Fruit fly (Drosophila melanogaster) whole organism, embryonic: Measurements from ENCODE around the gene Uro.

ENCODE experiments used
- Atf6 ChIP-seq: fragments of 200-800 bp; sonication (Bioruptor generic); IDR thresholded peaks from 2 replicates; pipeline ENCODE4 v1.3.6; 2022; ENCODE audit warnings: missing biosample characterization, missing genetic modification characterization
- Blimp-1 ChIP-seq: fragments of 200-800 bp; sonication (Bioruptor generic); optimal IDR thresholded peaks from 3 replicates; lab custom pipeline; 2018; ENCODE audit warnings: missing biosample characterization, missing genetic modification characterization, mild to moderate bottlenecking, moderate library complexity, missing genetic modification reagents
- CG10321 ChIP-seq: fragments of 200-800 bp; sonication (Bioruptor generic); IDR thresholded peaks from 2 replicates; pipeline ENCODE4 v1.3.6; 2022; ENCODE audit warnings: missing biosample characterization, missing genetic modification characterization
- CG11085 ChIP-seq: fragments of 200-800 bp; sonication (Bioruptor generic); IDR thresholded peaks from 2 replicates; pipeline ENCODE4 v1.3.6; 2022; ENCODE audit warnings: missing biosample characterization, missing genetic modification characterization
- CG11456 ChIP-seq: fragments of 200-800 bp; sonication (Bioruptor generic); IDR thresholded peaks from 3 replicates; pipeline ENCODE4 v1.3.6; 2022; ENCODE audit warnings: missing biosample characterization, missing genetic modification characterization
- CG11695 ChIP-seq: fragments of 200-800 bp; sonication (Bioruptor generic); IDR thresholded peaks from 3 replicates; pipeline ENCODE4 v1.3.6; 2022; ENCODE audit warnings: missing biosample characterization, missing genetic modification characterization
- CG13624 ChIP-seq: fragments of 200-800 bp; sonication (Bioruptor generic); optimal IDR thresholded peaks from 2 replicates; lab custom pipeline; 2016; ENCODE audit warnings: missing biosample characterization, missing genetic modification characterization
- CG14050 ChIP-seq: fragments of 200-800 bp; sonication (Bioruptor generic); IDR thresholded peaks from 3 replicates; pipeline ENCODE4 v1.3.6; 2022; ENCODE audit warnings: missing biosample characterization, missing genetic modification characterization
- CG15601 ChIP-seq: fragments of 200-800 bp; sonication (Bioruptor generic); optimal IDR thresholded peaks from 3 replicates; lab custom pipeline; 2019; ENCODE audit warnings: missing biosample characterization, mild to moderate bottlenecking, missing genetic modification characterization, moderate library complexity
- CG30020 ChIP-seq: fragments of 200-800 bp; optimal IDR thresholded peaks from 2 replicates; lab custom pipeline; 2019; ENCODE audit warnings: missing biosample characterization, mild to moderate bottlenecking, missing genetic modification characterization, moderate library complexity
- CG33557 ChIP-seq: fragments of 200-800 bp; sonication (Bioruptor generic); optimal IDR thresholded peaks from 2 replicates; lab custom pipeline; 2019; ENCODE audit warnings: missing biosample characterization, mild to moderate bottlenecking, missing genetic modification characterization, moderate library complexity
- CG34376 ChIP-seq: fragments of 200-800 bp; sonication (Bioruptor generic); optimal IDR thresholded peaks from 2 replicates; lab custom pipeline; 2018; ENCODE audit warnings: missing biosample characterization, mild to moderate bottlenecking, missing genetic modification characterization
- CG6765 ChIP-seq: fragments of 200-800 bp; sonication (Bioruptor generic); optimal IDR thresholded peaks from 3 replicates; lab custom pipeline; 2017; ENCODE audit warnings: missing biosample characterization, mild to moderate bottlenecking, missing genetic modification characterization
- CG6791 ChIP-seq: fragments of 200-800 bp; sonication (Bioruptor generic); IDR thresholded peaks from 3 replicates; pipeline ENCODE4 v1.3.6; 2022; ENCODE audit warnings: missing biosample characterization, missing genetic modification characterization; ENCODE audit not compliant: partially characterized antibody
- CG8478 ChIP-seq: fragments of >200 bp; optimal IDR thresholded peaks from 2 replicates; lab custom pipeline; 2018
- CG9727 ChIP-seq: fragments of 200-800 bp; sonication (Bioruptor generic); optimal IDR thresholded peaks from 3 replicates; lab custom pipeline; 2017; ENCODE audit warnings: missing biosample characterization, mild to moderate bottlenecking, missing genetic modification characterization
- Deaf1 ChIP-seq: fragments of 200-800 bp; optimal IDR thresholded peaks from 3 replicates; lab custom pipeline; 2019; ENCODE audit warnings: missing biosample characterization, mild to moderate bottlenecking, missing genetic modification characterization, moderate library complexity
- Dip3 ChIP-seq: fragments of 200-800 bp; sonication (Bioruptor generic); optimal IDR thresholded peaks from 3 replicates; lab custom pipeline; 2016; ENCODE audit warnings: missing biosample characterization, missing genetic modification characterization
- E2f1 ChIP-seq: fragments of 200-800 bp; sonication (Bioruptor generic); IDR thresholded peaks from 2 replicates; pipeline ENCODE4 v1.3.6; 2022; ENCODE audit warnings: missing biosample characterization, missing genetic modification characterization
- GATAe ChIP-seq: fragments of 200-800 bp; sonication (Bioruptor generic); conservative IDR thresholded peaks from 2 replicates; pipeline ENCODE4 v1.3.6; 2022; ENCODE audit warnings: missing biosample characterization, missing genetic modification characterization
- Hr39 ChIP-seq: fragments of >200 bp; optimal IDR thresholded peaks from 2 replicates; lab custom pipeline; 2017
- Hr78 ChIP-seq, 2 experiments: fragments of 200-800 bp in 1 of 2; fragments of >200 bp in 1 of 2; sonication (Bioruptor generic) in 1 of 2; optimal IDR thresholded peaks; 2 replicates each; lab custom pipeline; 2017 to 2019; ENCODE audit warnings: missing biosample characterization in 2 of 2, missing genetic modification characterization in 2 of 2, mild to moderate bottlenecking in 1 of 2, moderate library complexity in 1 of 2
- Max ChIP-seq: fragments of 200-800 bp; sonication (Bioruptor generic); optimal IDR thresholded peaks from 2 replicates; lab custom pipeline; 2016; ENCODE audit warnings: missing biosample characterization, mild to moderate bottlenecking, missing genetic modification characterization
- Oli ChIP-seq: fragments of 200-800 bp; sonication (Bioruptor generic); optimal IDR thresholded peaks from 2 replicates; lab custom pipeline; 2018; ENCODE audit warnings: missing biosample characterization, mild to moderate bottlenecking, missing genetic modification characterization, moderate library complexity
- Rfx ChIP-seq: fragments of 200-800 bp; sonication (Bioruptor generic); IDR thresholded peaks from 2 replicates; pipeline ENCODE4 v1.3.6; 2022; ENCODE audit warnings: missing biosample characterization, missing genetic modification characterization
- Rx ChIP-seq: fragments of 200-800 bp; sonication (Bioruptor generic); IDR thresholded peaks from 2 replicates; pipeline ENCODE4 v1.3.6; 2022; ENCODE audit warnings: missing biosample characterization, missing genetic modification characterization
- Ssrp ChIP-seq: fragments of 200-800 bp; sonication (Bioruptor generic); optimal IDR thresholded peaks from 2 replicates; lab custom pipeline; 2018; ENCODE audit warnings: missing biosample characterization, mild to moderate bottlenecking, missing genetic modification characterization, moderate library complexity
- abd-A ChIP-seq: fragments of 200-800 bp; sonication (Bioruptor generic); optimal IDR thresholded peaks from 3 replicates; lab custom pipeline; 2019; ENCODE audit warnings: missing biosample characterization, mild to moderate bottlenecking, missing genetic modification characterization, moderate library complexity
- ara ChIP-seq: fragments of 200-800 bp; sonication (Bioruptor generic); IDR thresholded peaks from 2 replicates; pipeline ENCODE4 v1.3.6; 2022; ENCODE audit warnings: missing biosample characterization, missing genetic modification characterization
- az2 ChIP-seq: fragments of 200-800 bp; sonication (Bioruptor generic); optimal IDR thresholded peaks from 3 replicates; lab custom pipeline; 2016; ENCODE audit warnings: missing biosample characterization, missing genetic modification characterization
- caup ChIP-seq: fragments of 200-800 bp; sonication (Bioruptor generic); optimal IDR thresholded peaks from 3 replicates; lab custom pipeline; 2017; ENCODE audit warnings: missing biosample characterization, mild to moderate bottlenecking, missing genetic modification characterization, moderate library complexity; ENCODE audit not compliant: severe bottlenecking
- en ChIP-seq: fragments of 200-800 bp; sonication (Bioruptor generic); optimal IDR thresholded peaks from 2 replicates; lab custom pipeline; 2016; ENCODE audit warnings: missing biosample characterization, missing genetic modification characterization
- fd3F ChIP-seq: fragments of 200-800 bp; sonication (Bioruptor generic); optimal IDR thresholded peaks from 2 replicates; lab custom pipeline; 2018; ENCODE audit warnings: missing biosample characterization, mild to moderate bottlenecking, missing genetic modification characterization, moderate library complexity
- gce ChIP-seq: fragments of 200-800 bp; sonication (Bioruptor generic); IDR thresholded peaks from 3 replicates; pipeline ENCODE4 v1.3.6; 2022; ENCODE audit warnings: missing biosample characterization, missing genetic modification characterization
- gcm ChIP-seq: fragments of 200-800 bp; sonication (Bioruptor generic); optimal IDR thresholded peaks from 2 replicates; lab custom pipeline; 2019; ENCODE audit warnings: missing biosample characterization, mild to moderate bottlenecking, missing genetic modification characterization, moderate library complexity
- kay ChIP-seq: fragments of 200-800 bp; sonication (Bioruptor generic); optimal IDR thresholded peaks from 2 replicates; lab custom pipeline; 2016; ENCODE audit warnings: missing biosample characterization, missing genetic modification characterization
- lbe ChIP-seq: fragments of 200-800 bp; sonication (Bioruptor generic); optimal IDR thresholded peaks from 2 replicates; lab custom pipeline; 2016; ENCODE audit warnings: missing biosample characterization, mild to moderate bottlenecking, missing genetic modification characterization
- lola ChIP-seq, 3 experiments: fragments of >200 bp in 2 of 3; fragments of 200-800 bp in 1 of 3; sonication (Bioruptor generic) in 1 of 3; optimal IDR thresholded peaks; 2 replicates each; lab custom pipeline; 2017 to 2019; ENCODE audit warnings: missing biosample characterization in 3 of 3, missing genetic modification characterization in 3 of 3, mild to moderate bottlenecking in 1 of 3, moderate library complexity in 1 of 3
- lov ChIP-seq, 2 experiments: fragments of 200-800 bp in 1 of 2; fragments of >200 bp in 1 of 2; sonication (Bioruptor generic) in 1 of 2; IDR thresholded peaks in 1 of 2; optimal IDR thresholded peaks in 1 of 2; 2 replicates in 1 of 2; 3 replicates in 1 of 2; pipeline versions ENCODE4 v1.3.6 to Lab custom; 2017 to 2022; ENCODE audit warnings: missing biosample characterization in 1 of 2, missing genetic modification characterization in 1 of 2
- mld ChIP-seq: fragments of 200-800 bp; sonication (Bioruptor generic); IDR thresholded peaks from 3 replicates; pipeline ENCODE4 v1.3.6; 2022; ENCODE audit warnings: missing biosample characterization, missing genetic modification characterization; ENCODE audit not compliant: partially characterized antibody
- nerfin-2 ChIP-seq: fragments of 200-800 bp; sonication (Bioruptor generic); IDR thresholded peaks from 2 replicates; pipeline ENCODE4 v1.3.6; 2022; ENCODE audit warnings: missing biosample characterization, missing genetic modification characterization; ENCODE audit not compliant: partially characterized antibody
- oc ChIP-seq: fragments of 200-800 bp; sonication (Bioruptor generic); optimal IDR thresholded peaks from 2 replicates; lab custom pipeline; 2018; ENCODE audit warnings: missing biosample characterization, mild to moderate bottlenecking, missing genetic modification characterization, moderate library complexity
- phol ChIP-seq: fragments of 200-800 bp; sonication (Bioruptor generic); optimal IDR thresholded peaks from 3 replicates; lab custom pipeline; 2018; ENCODE audit warnings: missing biosample characterization, mild to moderate bottlenecking, missing genetic modification characterization, moderate library complexity
- run ChIP-seq: fragments of 200-800 bp; sonication (Bioruptor generic); optimal IDR thresholded peaks from 3 replicates; lab custom pipeline; 2018; ENCODE audit warnings: missing biosample characterization, mild to moderate bottlenecking, missing genetic modification characterization
- salm ChIP-seq: fragments of 200-800 bp; sonication (Bioruptor generic); optimal IDR thresholded peaks from 2 replicates; lab custom pipeline; 2018; ENCODE audit warnings: missing biosample characterization, mild to moderate bottlenecking, missing genetic modification characterization
- sc ChIP-seq, 3 experiments: fragments of >200 bp in 2 of 3; fragments of 200-800 bp in 1 of 3; sonication (Bioruptor generic) in 1 of 3; optimal IDR thresholded peaks; 2 replicates in 2 of 3; 3 replicates in 1 of 3; lab custom pipeline; 2017; ENCODE audit warnings: mild to moderate bottlenecking in 1 of 3, missing biosample characterization in 1 of 3, missing genetic modification characterization in 1 of 3, missing genetic modification reagents in 1 of 3
- sd ChIP-seq: fragments of 200-800 bp; sonication (Bioruptor generic); optimal IDR thresholded peaks from 3 replicates; lab custom pipeline; 2018; ENCODE audit warnings: missing biosample characterization, mild to moderate bottlenecking, missing genetic modification characterization, moderate library complexity

The Uro gene

dm6 chr2L:7782788-7783401 lies 3.0 kb downstream of the Uro start, which contains the start of gene Brd7-9 (continued):
- TF ChIP-seq Max (GFP tag; lab: Kevin White, UChicago) (peak; percentile 58), Rfx (GFP tag; lab: Robert Waterston, UW) (peak; percentile 87), CG15601 (tag; lab: Kevin White, UChicago) (peak; percentile 37), phol (tag; lab: Kevin White, UChicago) (peak; percentile 67), caup (GFP tag; lab: Kevin White, UChicago) (peak; percentile 78), CG34376 (GFP tag; lab: Kevin White, UChicago) (peak; percentile 38), gcm (GFP tag; lab: Kevin White, UChicago) (peak; percentile 62), CG6791 (GFP tag; lab: Robert Waterston, UW) (no peak), ara (peak; percentile 72; the same call in 1 of the 2 replicates), CG14050 (peak; percentile 77), Dip3 (GFP tag; lab: Kevin White, UChicago) (peak; percentile 23), kay (GFP tag; lab: Kevin White, UChicago) (peak; percentile 44), CG30020 (tag; lab: Kevin White, UChicago) (peak; percentile 31), Rx (GFP tag; lab: Robert Waterston, UW) (peak; percentile 50; the same call in 1 of the 2 replicates), abd-A (no peak), CG11456 (peak; percentile 82), en (GFP tag; lab: Kevin White, UChicago) (peak; percentile 44), oc (tag; lab: Kevin White, UChicago) (no peak), fd3F (peak; percentile 0), Hr39 (lab: Kevin White, UChicago) (no peak), lov (optimal IDR thresholded peaks at IDR 0.05; lab: Kevin White, UChicago) (no peak), lov (GFP tag; IDR thresholded peaks at IDR 0.05; lab: Robert Waterston, UW) (peak; percentile 74; the same call in 2 of the 3 replicates), Deaf1 (peak; percentile 8), CG6765 (GFP tag; lab: Kevin White, UChicago) (peak; percentile 57), Atf6 (GFP tag; lab: Robert Waterston, UW) (peak; percentile 86), GATAe (GFP tag; lab: Robert Waterston, UW) (no peak; the same call in 1 of the 2 replicates), Blimp-1 (GFP tag; lab: Kevin White, UChicago) (peak; percentile 71), E2f1 (GFP tag; lab: Robert Waterston, UW) (peak; percentile 78), Ssrp (peak; percentile 65), lola (GFP tag; optimal IDR thresholded peaks at IDR 0.05; lab: Kevin White, UChicago) (peak in 1 of 3 experiments; percentile 54), sd (tag; lab: Kevin White, UChicago) (no peak), az2 (GFP tag; lab: Kevin White, UChicago) (peak; percentile 70), run (tag; lab: Kevin White, UChicago) (peak; percentile 5), CG11695 (peak; percentile 90), Hr78 (GFP tag; optimal IDR thresholded peaks at IDR 0.05; lab: Kevin White, UChicago) (no peak), CG33557 (GFP tag; lab: Kevin White, UChicago) (no peak), CG9727 (peak; percentile 79), salm (tag; lab: Kevin White, UChicago) (peak; percentile 29), CG11085 (GFP tag; lab: Robert Waterston, UW) (peak; percentile 49; the same call in 1 of the 2 replicates), mld (no peak), Oli (tag; lab: Kevin White, UChicago) (peak; percentile 73), lbe (GFP tag; lab: Kevin White, UChicago) (no peak), CG13624 (peak; percentile 64), CG10321 (GFP tag; lab: Robert Waterston, UW) (peak; percentile 63; the same call in 1 of the 2 replicates), CG8478 (lab: Kevin White, UChicago) (no peak), sc (optimal IDR thresholded peaks at IDR 0.05; lab: Kevin White, UChicago) (no peak), sc (GFP tag; optimal IDR thresholded peaks at IDR 0.05; lab: Kevin White, UChicago) (peak; percentile 27), gce (GFP tag; lab: Robert Waterston, UW) (peak; percentile 70; the same call in 1 of the 3 replicates), nerfin-2 (GFP tag; lab: Robert Waterston, UW) (0 out of 2 replicates have a peak, but pooled peaks have one; percentile 40)
